Fruit fly (Drosophila melanogaster): Measurements from ENCODE around the gene CG11885.
A peak's percentile ranks its signal among the peaks of the same experiment; 100 is the strongest.

The CG11885 gene

dm6 chr2L:470336-470934 lies 49.2 kb upstream of the CG11885 start (continued):
- TF ChIP-seq CG2120 (GFP tag; optimal IDR thresholded peaks at IDR 0.05) (peak; percentile 93), Drgx (GFP tag; IDR thresholded peaks at IDR 0.05) (peak; percentile 62), H2.0 (GFP tag; IDR thresholded peaks at IDR 0.05) (peak; percentile 72), CTCF (GFP tag; optimal IDR thresholded peaks at IDR 0.05) (no peak), eve (GFP tag; optimal IDR thresholded peaks at IDR 0.05) (peak in 1 of 2 experiments; percentile 91), maf-S (GFP tag; optimal IDR thresholded peaks at IDR 0.05) (peak; percentile 75), Hmx (GFP tag; optimal IDR thresholded peaks at IDR 0.05) (peak; percentile 56), unc-4 (GFP tag; IDR thresholded peaks at IDR 0.05; ENCODE audit: partially characterized antibody) (no peak), CG15479 (GFP tag; optimal IDR thresholded peaks at IDR 0.05) (no peak), CG14667 (GFP tag; IDR thresholded peaks at IDR 0.05) (peak; percentile 43; the same call in 1 of the 2 replicates), abd-A (tag; optimal IDR thresholded peaks at IDR 0.05) (peak; percentile 72), sim (GFP tag; IDR thresholded peaks at IDR 0.05) (no peak; the same call in 1 of the 2 replicates), Hey (tag; optimal IDR thresholded peaks at IDR 0.05) (no peak), Vsx1 (GFP tag; optimal IDR thresholded peaks at IDR 0.05) (peak; percentile 54), CG6683 (GFP tag; optimal IDR thresholded peaks at IDR 0.05) (peak; percentile 10), CG4328 (GFP tag; optimal IDR thresholded peaks at IDR 0.05) (no peak), scrt (GFP tag; optimal IDR thresholded peaks at IDR 0.05) (peak; percentile 75), vnd (GFP tag; IDR thresholded peaks at IDR 0.05; ENCODE audit: partially characterized antibody) (no peak), vfl (GFP tag; optimal IDR thresholded peaks at IDR 0.05) (peak; percentile 77), CG7745 (tag; optimal IDR thresholded peaks at IDR 0.05) (no peak), CG4404 (GFP tag; IDR thresholded peaks at IDR 0.05) (peak; percentile 40), sima (GFP tag; optimal IDR thresholded peaks at IDR 0.05) (peak; percentile 5), CG15601 (tag; optimal IDR thresholded peaks at IDR 0.05) (peak; percentile 35), CG9876 (GFP tag; optimal IDR thresholded peaks at IDR 0.05) (peak; percentile 68), Atf-2 (GFP tag; optimal IDR thresholded peaks at IDR 0.05) (peak; percentile 83), CG11247 (GFP tag; IDR thresholded peaks at IDR 0.05) (no peak), Myb (GFP tag; optimal IDR thresholded peaks at IDR 0.05) (peak; percentile 71), sqz (GFP tag; optimal IDR thresholded peaks at IDR 0.05) (peak; percentile 82), al (GFP tag; IDR thresholded peaks at IDR 0.05) (peak; percentile 52), mirr (GFP tag; optimal IDR thresholded peaks at IDR 0.05) (peak; percentile 74), CG17186 (GFP tag; optimal IDR thresholded peaks at IDR 0.05) (peak; percentile 16), fu2 (GFP tag; optimal IDR thresholded peaks at IDR 0.05) (peak; percentile 82), CG15696 (tag; optimal IDR thresholded peaks at IDR 0.05) (no peak), Atf3 (GFP tag; optimal IDR thresholded peaks at IDR 0.05) (peak; percentile 78), Ptx1 (GFP tag; IDR thresholded peaks at IDR 0.05) (peak; percentile 83), Rx (GFP tag; IDR thresholded peaks at IDR 0.05) (peak; percentile 68), Scr (GFP tag; IDR thresholded peaks at IDR 0.05; ENCODE audit: partially characterized antibody) (no peak), h (optimal IDR thresholded peaks at IDR 0.05) (no peak), lbe (GFP tag; optimal IDR thresholded peaks at IDR 0.05) (no peak), Opbp (GFP tag; IDR thresholded peaks at IDR 0.05; ENCODE audit: partially characterized antibody) (no peak), Dbx (GFP tag; IDR thresholded peaks at IDR 0.05) (peak; percentile 45; the same call in 2 of the 3 replicates), CG14965 (GFP tag; optimal IDR thresholded peaks at IDR 0.05; ENCODE audit: borderline replicate concordance) (peak; percentile 31), gem (tag; optimal IDR thresholded peaks at IDR 0.05) (peak; percentile 90), luna (GFP tag; optimal IDR thresholded peaks at IDR 0.05) (peak; percentile 56), Adf1 (GFP tag; IDR thresholded peaks at IDR 0.05) (no peak; the same call in 1 of the 2 replicates), CG6765 (GFP tag; optimal IDR thresholded peaks at IDR 0.05) (peak; percentile 44), CG9437 (GFP tag; optimal IDR thresholded peaks at IDR 0.05) (peak; percentile 49), CG30403 (GFP tag; optimal IDR thresholded peaks at IDR 0.05) (peak; percentile 78), CG4854 (GFP tag; optimal IDR thresholded peaks at IDR 0.05) (peak; percentile 25), D (optimal IDR thresholded peaks at IDR 0.05) (no peak), D (GFP tag; optimal IDR thresholded peaks at IDR 0.05) (peak; percentile 21)

Measured in whole organism, embryonic.